Worm (Caenorhabditis elegans): Measurements from ENCODE around the gene C18A11.3.

C18A11.3 gene

ce11 chrX:8017305-8017704, 43.6 kb upstream of the C18A11.3 start (continued):
- TF ChIP-seq K12H6.12 (tag; optimal IDR thresholded peaks at IDR 0.05), result peak; percentile 73

ce11 chrX:8017759-8018158, 43.2 kb upstream of the C18A11.3 start, which contains the start of gene C34D10.5:
TSS of gene C34D10.5 (plus strand) at chrX:8018027.
- no peak for TF ChIP-seq rcor-1 (GFP tag; IDR thresholded peaks at IDR 0.05)
- peak; percentile 26 for TF ChIP-seq nhr-80 (tag; optimal IDR thresholded peaks at IDR 0.05)
- TF ChIP-seq F49E8.2 (tag; optimal IDR thresholded peaks at IDR 0.05; ENCODE audit: insufficient read depth), result no peak
- no peak for TF ChIP-seq madf-3 (GFP tag; IDR thresholded peaks at IDR 0.05)
- no peak for TF ChIP-seq K11D2.4 (GFP tag; IDR thresholded peaks at IDR 0.05)
- no peak for TF ChIP-seq lin-40 (tag; optimal IDR thresholded peaks at IDR 0.05)
- TF ChIP-seq pha-4 (tag; optimal IDR thresholded peaks at IDR 0.05), result peak; percentile 35
- no peak for TF ChIP-seq aptf-3 (GFP tag; IDR thresholded peaks at IDR 0.05)
- TF ChIP-seq let-526 (GFP tag; IDR thresholded peaks at IDR 0.05), result no peak
- no peak for TF ChIP-seq ceh-79 (tag; optimal IDR thresholded peaks at IDR 0.05)
- no peak for TF ChIP-seq athp-1 (tag; optimal IDR thresholded peaks at IDR 0.05)
- no peak for TF ChIP-seq unc-130 (GFP tag; optimal IDR thresholded peaks at IDR 0.05)

ce11 chrX:8018441-8018840, 42.5 kb upstream of the C18A11.3 start:
- TF ChIP-seq ceh-27 (GFP tag; optimal IDR thresholded peaks at IDR 0.05) (peak; percentile 26), ztf-26 (tag; optimal IDR thresholded peaks at IDR 0.05) (peak; percentile 53), ama-1 (optimal IDR thresholded peaks at IDR 0.05) (peak; percentile 24), ama-1 (GFP tag; optimal IDR thresholded peaks at IDR 0.05) (no peak), tbp1 (GFP tag; optimal IDR thresholded peaks at IDR 0.05) (peak; percentile 18), ztf-3 (GFP tag; optimal IDR thresholded peaks at IDR 0.05) (no peak), pbrm-1 (GFP tag; IDR thresholded peaks at IDR 0.05) (0 out of 2 replicates have a peak, but pooled peaks have one; percentile 20), nfya-1 (tag; optimal IDR thresholded peaks at IDR 0.05; ENCODE audit: borderline replicate concordance, insufficient read depth) (no peak), somi-1 (GFP tag; optimal IDR thresholded peaks at IDR 0.05) (peak; percentile 32), cebp-1 (GFP tag; IDR thresholded peaks at IDR 0.05) (no peak), cebp-1 (tag; optimal IDR thresholded peaks at IDR 0.05) (peak; percentile 34)

ce11 chrX:8019665-8020064, 41.3 kb upstream of the C18A11.3 start:
- TF ChIP-seq hlh-12 (tag; optimal IDR thresholded peaks at IDR 0.05) (no peak), F55B11.4 (tag; optimal IDR thresholded peaks at IDR 0.05; ENCODE audit: borderline replicate concordance, insufficient read depth) (no peak), fkh-3 (tag; optimal IDR thresholded peaks at IDR 0.05) (no peak), madf-6 (GFP tag; IDR thresholded peaks at IDR 0.05) (peak; percentile 41; the same call in 1 of the 2 replicates), atf-7 (tag; optimal IDR thresholded peaks at IDR 0.05) (peak; percentile 89), ztf-26 (tag; optimal IDR thresholded peaks at IDR 0.05) (peak; percentile 88), madf-10 (tag; optimal IDR thresholded peaks at IDR 0.05) (peak; percentile 70), hsf-1 (GFP tag; IDR thresholded peaks at IDR 0.05) (peak; percentile 52; the same call in 1 of the 2 replicates), C17E4.6 (GFP tag; IDR thresholded peaks at IDR 0.05) (peak; percentile 56; the same call in 1 of the 2 replicates), nhr-90 (tag; optimal IDR thresholded peaks at IDR 0.05) (peak; percentile 25), Y95B8A.8 (GFP tag; IDR thresholded peaks at IDR 0.05) (peak; percentile 77; the same call in 1 of the 2 replicates), egl-18 (GFP tag; IDR thresholded peaks at IDR 0.05) (no peak), ceh-79 (tag; optimal IDR thresholded peaks at IDR 0.05) (peak; percentile 29), mcd-1 (GFP tag; IDR thresholded peaks at IDR 0.05) (peak; percentile 58), tbx-9 (tag; optimal IDR thresholded peaks at IDR 0.05; ENCODE audit: borderline replicate concordance) (no peak), snpc-1.1 (tag; optimal IDR thresholded peaks at IDR 0.05; ENCODE audit: insufficient read depth) (no peak), C06A6.2 (GFP tag; conservative IDR thresholded peaks at IDR 0.05) (peak; percentile 79; the same call in 1 of the 2 replicates), gei-17 (GFP tag; optimal IDR thresholded peaks at IDR 0.05) (peak; percentile 60), aptf-3 (GFP tag; IDR thresholded peaks at IDR 0.05) (no peak), madf-3 (GFP tag; IDR thresholded peaks at IDR 0.05) (no peak), somi-1 (GFP tag; optimal IDR thresholded peaks at IDR 0.05) (peak; percentile 85), die-1 (tag; optimal IDR thresholded peaks at IDR 0.05) (no peak), dpff-1 (tag; optimal IDR thresholded peaks at IDR 0.05) (no peak), F39B2.1 (GFP tag; IDR thresholded peaks at IDR 0.05) (no peak), xnd-1 (tag; optimal IDR thresholded peaks at IDR 0.05) (no peak), ama-1 (optimal IDR thresholded peaks at IDR 0.05) (no peak), ama-1 (GFP tag; optimal IDR thresholded peaks at IDR 0.05) (peak in 1 of 2 experiments; percentile 7), rcor-1 (GFP tag; IDR thresholded peaks at IDR 0.05) (peak; percentile 43; the same call in 1 of the 2 replicates)
